Worm (Caenorhabditis elegans) whole organism, L1 larva: ENCODE data around the gene F52H2.5.

Experiments
- C16A3.4 ChIP-seq: fragments of 150-350 bp; optimal IDR thresholded peaks from 2 replicates; lab custom pipeline; 2014; ENCODE audit warnings: missing biosample characterization, missing genetic modification characterization
- aha-1 ChIP-seq: fragments of 150-350 bp; optimal IDR thresholded peaks from 2 replicates; lab custom pipeline; 2014; ENCODE audit warnings: missing biosample characterization, missing genetic modification characterization
- blmp-1 ChIP-seq: fragments of 150-350 bp; optimal IDR thresholded peaks from 2 replicates; lab custom pipeline; 2014; ENCODE audit warnings: missing biosample characterization, missing genetic modification characterization
- ceh-63 ChIP-seq: fragments of 200-800 bp; sonication (Bioruptor generic); optimal IDR thresholded peaks from 2 replicates; lab custom pipeline; 2018; ENCODE audit warnings: mild to moderate bottlenecking, missing genetic modification characterization, missing compliant biosample characterization
- ceh-82 ChIP-seq, 3 experiments: fragments of 150-350 bp in 1 of 3; sonication (generic microtip) in 2 of 3; optimal IDR thresholded peaks; 2 replicates each; lab custom pipeline; 2014 to 2017; ENCODE audit warnings: missing biosample characterization in 3 of 3, missing genetic modification characterization in 3 of 3
- ces-1 ChIP-seq: fragments of 150-350 bp; optimal IDR thresholded peaks from 2 replicates; lab custom pipeline; 2014; ENCODE audit warnings: missing biosample characterization, missing genetic modification reagents, missing genetic modification characterization
- dsc-1 ChIP-seq: sonication (generic microtip); optimal IDR thresholded peaks from 2 replicates; lab custom pipeline; 2016; ENCODE audit warnings: mild to moderate bottlenecking, missing genetic modification characterization, missing compliant biosample characterization
- efl-1 ChIP-seq, 4 experiments: fragments of 150-350 bp; optimal IDR thresholded peaks in 3 of 4; peaks in 1 of 4; 1 replicate in 1 of 4; 2 replicates in 3 of 4; lab custom pipeline; 2014; ENCODE audit warnings: missing biosample characterization in 2 of 4, missing genetic modification characterization in 2 of 4, missing genetic modification reagents in 2 of 4
- efl-3 ChIP-seq: fragments of 200-800 bp; sonication (Bioruptor generic); optimal IDR thresholded peaks from 2 replicates; lab custom pipeline; 2018; ENCODE audit warnings: mild to moderate bottlenecking, missing genetic modification characterization, missing compliant biosample characterization
- egl-13 ChIP-seq: sonication (generic microtip); optimal IDR thresholded peaks from 2 replicates; lab custom pipeline; 2016; ENCODE audit warnings: missing genotype, missing genetic modification reagents, missing genetic modification characterization, missing compliant biosample characterization
- elt-2 ChIP-seq: sonication (generic microtip); optimal IDR thresholded peaks from 2 replicates; lab custom pipeline; 2016; ENCODE audit warnings: missing genetic modification characterization, mild to moderate bottlenecking, inconsistent platforms, missing compliant biosample characterization, missing genetic modification reagents
- elt-3 ChIP-seq, 6 experiments: fragments of 150-350 bp in 1 of 6; sonication (generic microtip); optimal IDR thresholded peaks; 2 replicates each; lab custom pipeline; 2017 to 2018; ENCODE audit warnings: missing biosample characterization in 6 of 6, missing genetic modification characterization in 6 of 6, inconsistent platforms in 1 of 6
- ets-5 ChIP-seq: fragments of 200-800 bp; sonication (Bioruptor generic); IDR thresholded peaks from 2 replicates; pipeline ENCODE4 v1.3.6; 2022; ENCODE audit warnings: missing genetic modification characterization, missing compliant biosample characterization
- fkh-10 ChIP-seq: sonication (generic microtip); optimal IDR thresholded peaks from 2 replicates; lab custom pipeline; 2017; ENCODE audit warnings: missing biosample characterization, missing genetic modification reagents, missing genetic modification characterization
- hlh-17 ChIP-seq: fragments of 200-800 bp; sonication (Bioruptor generic); optimal IDR thresholded peaks from 2 replicates; lab custom pipeline; 2018; ENCODE audit warnings: missing genetic modification characterization, mild to moderate bottlenecking, missing compliant biosample characterization, moderate library complexity, borderline replicate concordance
- hlh-4 ChIP-seq: sonication (generic microtip); optimal IDR thresholded peaks from 2 replicates; lab custom pipeline; 2016; ENCODE audit warnings: mild to moderate bottlenecking, missing genetic modification characterization, missing compliant biosample characterization
- jun-1 ChIP-seq: fragments of 150-350 bp; optimal IDR thresholded peaks from 2 replicates; lab custom pipeline; 2014; ENCODE audit warnings: missing biosample characterization, missing genetic modification reagents, missing genetic modification characterization
- lin-13 ChIP-seq: fragments of 150-350 bp; optimal IDR thresholded peaks from 2 replicates; lab custom pipeline; 2014; ENCODE audit warnings: missing biosample characterization, missing genetic modification reagents, missing genetic modification characterization
- lin-14 ChIP-seq: fragments of 200-800 bp; sonication (Bioruptor generic); optimal IDR thresholded peaks from 2 replicates; lab custom pipeline; 2018; ENCODE audit warnings: mild to moderate bottlenecking, missing genetic modification characterization, moderate library complexity, missing compliant biosample characterization
- lin-15B ChIP-seq: fragments of 150-350 bp; sonication (generic microtip); optimal IDR thresholded peaks from 3 replicates; lab custom pipeline; 2014; ENCODE audit warnings: missing biosample characterization, missing genetic modification characterization
- lin-35 ChIP-seq, 2 experiments: fragments of 150-350 bp; optimal IDR thresholded peaks; 2 replicates each; lab custom pipeline; 2014; ENCODE audit warnings: missing biosample characterization in 2 of 2, missing genetic modification characterization in 2 of 2, missing genetic modification reagents in 2 of 2
- lin-39 ChIP-seq: fragments of 150-350 bp; optimal IDR thresholded peaks from 2 replicates; lab custom pipeline; 2014; ENCODE audit warnings: missing biosample characterization, missing genetic modification reagents, missing genetic modification characterization
- mdl-1 ChIP-seq, 2 experiments: fragments of 150-350 bp; optimal IDR thresholded peaks; 2 replicates each; lab custom pipeline; 2014 to 2017; ENCODE audit warnings: missing biosample characterization in 2 of 2, missing genetic modification characterization in 2 of 2, inconsistent platforms in 1 of 2
- mef-2 ChIP-seq: fragments of 150-350 bp; optimal IDR thresholded peaks from 2 replicates; lab custom pipeline; 2014; ENCODE audit warnings: missing biosample characterization, missing genetic modification characterization
- mep-1 ChIP-seq: fragments of 150-350 bp; optimal IDR thresholded peaks from 2 replicates; lab custom pipeline; 2014; ENCODE audit warnings: missing biosample characterization, missing genetic modification characterization
- nhr-11 ChIP-seq: fragments of 150-350 bp; optimal IDR thresholded peaks from 2 replicates; lab custom pipeline; 2014; ENCODE audit warnings: missing biosample characterization, missing genetic modification characterization
- nhr-12 ChIP-seq: sonication (generic microtip); optimal IDR thresholded peaks from 2 replicates; lab custom pipeline; 2017; ENCODE audit warnings: missing biosample characterization, missing genetic modification characterization
- nhr-28 ChIP-seq: fragments of 150-350 bp; optimal IDR thresholded peaks from 2 replicates; lab custom pipeline; 2014; ENCODE audit warnings: missing biosample characterization, missing genetic modification characterization
- nhr-71 ChIP-seq: sonication (generic microtip); optimal IDR thresholded peaks from 2 replicates; lab custom pipeline; 2016; ENCODE audit warnings: mild to moderate bottlenecking, missing genetic modification characterization, moderate library complexity, missing compliant biosample characterization
- nhr-85 ChIP-seq: sonication (generic microtip); peaks from one replicate; lab custom pipeline; 2016; ENCODE audit warnings: missing genetic modification characterization, inconsistent platforms, missing compliant biosample characterization
- nhr-90 ChIP-seq: sonication (generic microtip); optimal IDR thresholded peaks from 2 replicates; lab custom pipeline; 2016; ENCODE audit warnings: mild to moderate bottlenecking, missing genetic modification characterization, missing compliant biosample characterization; ENCODE audit not compliant: poor library complexity
- pag-3 ChIP-seq: sonication (generic microtip); optimal IDR thresholded peaks from 2 replicates; lab custom pipeline; 2017; ENCODE audit warnings: missing genetic modification characterization, mild to moderate bottlenecking, missing compliant biosample characterization, antibody characterized with exemption, borderline replicate concordance; ENCODE audit not compliant: insufficient read depth
- pax-3 ChIP-seq: fragments of 200-800 bp; sonication (Bioruptor generic); optimal IDR thresholded peaks from 2 replicates; lab custom pipeline; 2018; ENCODE audit warnings: mild to moderate bottlenecking, missing genetic modification characterization, moderate library complexity, missing compliant biosample characterization
- pqm-1 ChIP-seq: sonication (generic microtip); optimal IDR thresholded peaks from 3 replicates; lab custom pipeline; 2017; ENCODE audit warnings: missing biosample characterization, missing genetic modification characterization
- rnt-1 ChIP-seq: sonication (generic microtip); optimal IDR thresholded peaks from 2 replicates; lab custom pipeline; 2016; ENCODE audit warnings: mild to moderate bottlenecking, missing genetic modification characterization, moderate library complexity, missing compliant biosample characterization
- skn-1 ChIP-seq: fragments of 150-350 bp; optimal IDR thresholded peaks from 2 replicates; lab custom pipeline; 2014; ENCODE audit warnings: missing biosample characterization, missing genetic modification characterization
- snpc-4 ChIP-seq: fragments of 150-350 bp; optimal IDR thresholded peaks from 2 replicates; lab custom pipeline; 2014; ENCODE audit warnings: missing biosample characterization, missing genetic modification characterization
- snu-23 ChIP-seq: sonication (generic microtip); optimal IDR thresholded peaks from 2 replicates; lab custom pipeline; 2016; ENCODE audit warnings: missing genetic modification characterization, missing compliant biosample characterization
- unc-130 ChIP-seq: fragments of 150-350 bp; optimal IDR thresholded peaks from 2 replicates; lab custom pipeline; 2017; ENCODE audit warnings: missing biosample characterization, missing genetic modification characterization, inconsistent platforms
- unc-62 ChIP-seq: fragments of 150-350 bp; optimal IDR thresholded peaks from 2 replicates; lab custom pipeline; 2014; ENCODE audit warnings: missing biosample characterization, missing genetic modification reagents, missing genetic modification characterization
- unc-86 ChIP-seq: sonication (generic microtip); optimal IDR thresholded peaks from 2 replicates; lab custom pipeline; 2016; ENCODE audit warnings: missing genetic modification characterization, missing compliant biosample characterization
- unc-98 ChIP-seq: fragments of 200-800 bp; sonication (Bioruptor generic); IDR thresholded peaks from 2 replicates; pipeline ENCODE4 v1.3.6; 2022; ENCODE audit warnings: missing genetic modification characterization, missing compliant biosample characterization
- zag-1 ChIP-seq: fragments of 150-350 bp; optimal IDR thresholded peaks from 2 replicates; lab custom pipeline; 2014; ENCODE audit warnings: missing biosample characterization, missing genetic modification characterization
- zip-4 ChIP-seq: fragments of 200-800 bp; sonication (Bioruptor generic); optimal IDR thresholded peaks from 2 replicates; lab custom pipeline; 2018; ENCODE audit warnings: mild to moderate bottlenecking, missing genetic modification characterization, moderate library complexity, missing compliant biosample characterization
- ztf-11 ChIP-seq, 2 experiments: sonication (generic microtip); optimal IDR thresholded peaks; 2 replicates each; lab custom pipeline; 2016 to 2017; ENCODE audit warnings: missing genetic modification characterization in 2 of 2, missing biosample characterization in 1 of 2, missing compliant biosample characterization in 1 of 2
- ztf-4 ChIP-seq: fragments of 150-350 bp; optimal IDR thresholded peaks from 2 replicates; lab custom pipeline; 2014; ENCODE audit warnings: missing biosample characterization, missing genetic modification characterization

Gene F52H2.5

ce11 chrX:2551450-2551849 is 8.4 kb downstream of the F52H2.5 start:
- TF ChIP-seq snpc-4 (tag; lab: Kevin White, UChicago) (peak; percentile 75), nhr-85 (tag; lab: Kevin White, UChicago) (peak; percentile 58), mdl-1 (tag; optimal IDR thresholded peaks at IDR 0.05; lab: Kevin White, UChicago) (no peak), zag-1 (tag; lab: Kevin White, UChicago) (no peak), lin-35 (GFP tag; optimal IDR thresholded peaks at IDR 0.05; lab: Kevin White, UChicago) (no peak), C16A3.4 (tag; lab: Kevin White, UChicago) (no peak), mef-2 (no peak), rnt-1 (tag; lab: Kevin White, UChicago) (peak; percentile 24), pqm-1 (tag; lab: Kevin White, UChicago) (no peak), ztf-11 (tag; optimal IDR thresholded peaks at IDR 0.05; lab: Kevin White, UChicago) (no peak), elt-3 (tag; optimal IDR thresholded peaks at IDR 0.05; lab: Kevin White, UChicago) (no peak)

- no peak for TF ChIP-seq ceh-63 (GFP tag; lab: Kevin White, UChicago)
- TF ChIP-seq dsc-1 (tag; lab: Kevin White, UChicago), result peak; percentile 17
- TF ChIP-seq skn-1 (tag; lab: Kevin White, UChicago), result peak; percentile 12
- TF ChIP-seq lin-14, result peak; percentile 66
- no peak for TF ChIP-seq ztf-11 (tag; optimal IDR thresholded peaks at IDR 0.05; lab: Kevin White, UChicago)
- no peak for TF ChIP-seq fkh-10 (GFP tag; lab: Kevin White, UChicago)
- peak; percentile 2 for TF ChIP-seq mep-1 (tag; lab: Kevin White, UChicago)
- no peak for TF ChIP-seq pag-3
- no peak for TF ChIP-seq lin-39 (tag; lab: Kevin White, UChicago)
These were observed 9.2 kb downstream of the F52H2.5 start for ce11 chrX:2550665-2551064.

DNA sequence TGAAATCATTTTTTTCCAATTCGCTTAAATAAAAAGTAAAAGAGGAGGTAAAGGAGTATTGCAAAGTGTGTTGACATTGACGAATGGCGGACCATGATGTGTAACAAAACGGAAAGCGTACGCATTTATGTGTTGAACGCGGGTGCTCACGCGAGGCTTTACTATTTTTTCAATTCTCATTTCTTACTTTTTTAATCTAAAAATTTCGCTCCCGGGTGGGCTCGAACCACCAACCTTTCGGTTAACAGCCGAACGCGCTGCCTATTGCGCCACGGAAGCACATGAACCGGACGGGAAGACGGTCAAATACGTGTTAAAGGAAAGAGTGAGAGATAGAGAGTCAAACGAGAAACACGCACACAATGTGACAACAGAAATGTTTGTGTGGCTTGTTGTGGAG is 10.6 kb downstream of the F52H2.5 start:
- no peak for TF ChIP-seq zip-4 (GFP tag; lab: Kevin White, UChicago)
- TF ChIP-seq pax-3 (tag; lab: Kevin White, UChicago), result peak; percentile 30
- no peak for TF ChIP-seq nhr-28 (tag; lab: Kevin White, UChicago)
- peak; percentile 38 for TF ChIP-seq unc-86 (tag; lab: Kevin White, UChicago)
- no peak for TF ChIP-seq unc-62 (GFP tag; lab: Kevin White, UChicago)
- no peak for TF ChIP-seq nhr-12 (tag; lab: Kevin White, UChicago)
- TF ChIP-seq jun-1 (tag; lab: Kevin White, UChicago), result peak; percentile 56
- no peak for TF ChIP-seq ztf-4 (tag; lab: Kevin White, UChicago)
- peak; percentile 36 for TF ChIP-seq unc-130
- peak; percentile 30 to 65 (median 36) for TF ChIP-seq ceh-82 (tag; optimal IDR thresholded peaks at IDR 0.05; lab: Kevin White, UChicago)
- TF ChIP-seq efl-3 (GFP tag; lab: Kevin White, UChicago), result no peak
- TF ChIP-seq lin-15B (tag; lab: Kevin White, UChicago), result no peak
- TF ChIP-seq pqm-1 (tag; lab: Kevin White, UChicago), result no peak
- TF ChIP-seq nhr-85 (tag; lab: Kevin White, UChicago), result peak; percentile 26
- peak in 1 of 2 experiments; percentile 50 for TF ChIP-seq ztf-11 (tag; optimal IDR thresholded peaks at IDR 0.05; lab: Kevin White, UChicago)
- no peak for TF ChIP-seq hlh-17
- TF ChIP-seq ets-5 (GFP tag; lab: Robert Waterston, UW), result no peak
- TF ChIP-seq snu-23, result peak; percentile 84
- peak in 1 of 6 experiments; percentile 49 for TF ChIP-seq elt-3 (tag; optimal IDR thresholded peaks at IDR 0.05; lab: Kevin White, UChicago)
- TF ChIP-seq ces-1, result no peak
- no peak for TF ChIP-seq lin-39 (tag; lab: Kevin White, UChicago)
- TF ChIP-seq skn-1 (tag; lab: Kevin White, UChicago), result peak; percentile 94
- no peak for TF ChIP-seq blmp-1 (tag; lab: Kevin White, UChicago)
- TF ChIP-seq elt-2 (tag; lab: Kevin White, UChicago), result peak; percentile 12
- TF ChIP-seq aha-1, result no peak
- peak; percentile 29 for TF ChIP-seq mef-2
- TF ChIP-seq dsc-1 (tag; lab: Kevin White, UChicago), result peak; percentile 74
- peak; percentile 71 for TF ChIP-seq C16A3.4 (tag; lab: Kevin White, UChicago)
- peak; percentile 80 for TF ChIP-seq nhr-71
- peak; percentile 15 for TF ChIP-seq fkh-10 (GFP tag; lab: Kevin White, UChicago)
- TF ChIP-seq nhr-11 (tag; lab: Kevin White, UChicago), result no peak
- TF ChIP-seq lin-13 (GFP tag; lab: Kevin White, UChicago), result no peak
- no peak for TF ChIP-seq unc-98
- TF ChIP-seq hlh-4 (tag; lab: Kevin White, UChicago), result no peak
- peak; percentile 17 for TF ChIP-seq egl-13
- TF ChIP-seq nhr-90 (tag; lab: Kevin White, UChicago), result peak; percentile 74
- TF ChIP-seq efl-1 (optimal IDR thresholded peaks at IDR 0.05; lab: Kevin White, UChicago), result peak in 1 of 2 experiments; percentile 17
- peak in 1 of 2 experiments; percentile 93 for TF ChIP-seq efl-1 (GFP tag; optimal IDR thresholded peaks at IDR 0.05 in 1 of 2; lab: Kevin White, UChicago)
